Worm (Caenorhabditis elegans) whole organism, young adult: ENCODE measurements around the gene T28C6.11.

Source experiments
- B0035.1 ChIP-seq: sonication (generic microtip); optimal IDR thresholded peaks from 2 replicates; lab custom pipeline; 2016; ENCODE audit warnings: missing genetic modification characterization, mild to moderate bottlenecking, missing compliant biosample characterization, missing genotype, missing genetic modification reagents
- B0336.3 ChIP-seq: fragments of 200-800 bp; sonication (Bioruptor generic); IDR thresholded peaks from 2 replicates; pipeline ENCODE4 v1.3.6; 2022; ENCODE audit warnings: missing genetic modification characterization, missing compliant biosample characterization
- C06A6.2 ChIP-seq: fragments of 200-800 bp; sonication (Bioruptor generic); conservative IDR thresholded peaks from 2 replicates; pipeline ENCODE4 v1.3.6; 2022; ENCODE audit warnings: missing genetic modification characterization, missing compliant biosample characterization
- F49E8.2 ChIP-seq: sonication (generic microtip); optimal IDR thresholded peaks from 3 replicates; lab custom pipeline; 2017; ENCODE audit warnings: missing genetic modification characterization, mild to moderate bottlenecking, missing compliant biosample characterization, antibody characterized with exemption, moderate library complexity; ENCODE audit not compliant: insufficient read depth
- F55B11.4 ChIP-seq: sonication (generic microtip); optimal IDR thresholded peaks from 2 replicates; lab custom pipeline; 2016; ENCODE audit warnings: missing compliant biosample characterization, missing genetic modification characterization, borderline replicate concordance; ENCODE audit not compliant: insufficient read depth
- K11D2.4 ChIP-seq: fragments of 200-800 bp; sonication (Bioruptor generic); IDR thresholded peaks from 2 replicates; pipeline ENCODE4 v1.3.6; 2022; ENCODE audit warnings: missing genetic modification reagents, missing genetic modification characterization, missing compliant biosample characterization
- K12H6.12 ChIP-seq: fragments of 200-800 bp; sonication (Bioruptor generic); optimal IDR thresholded peaks from 2 replicates; lab custom pipeline; 2018; ENCODE audit warnings: mild to moderate bottlenecking, missing genetic modification characterization, missing compliant biosample characterization
- Y53F4B.3 ChIP-seq: fragments of 200-800 bp; sonication (Bioruptor generic); IDR thresholded peaks from 2 replicates; pipeline ENCODE4 v1.3.6; 2022; ENCODE audit warnings: missing genetic modification reagents, missing genetic modification characterization, missing compliant biosample characterization
- Y67H2A.10 ChIP-seq: fragments of 200-800 bp; sonication (Bioruptor generic); conservative IDR thresholded peaks from 2 replicates; pipeline ENCODE4 v1.3.6; 2022; ENCODE audit warnings: missing genetic modification reagents, missing genetic modification characterization, missing compliant biosample characterization
- Y79H2A.3 ChIP-seq: fragments of 200-800 bp; sonication (Bioruptor generic); conservative IDR thresholded peaks from 2 replicates; pipeline ENCODE4 v1.3.6; 2022; ENCODE audit warnings: missing genetic modification reagents, missing genetic modification characterization, missing compliant biosample characterization
- akir-1 ChIP-seq: fragments of 200-800 bp; sonication (Bioruptor generic); optimal IDR thresholded peaks from 2 replicates; lab custom pipeline; 2018; ENCODE audit warnings: mild to moderate bottlenecking, missing genetic modification characterization, moderate library complexity, missing compliant biosample characterization
- atf-7 ChIP-seq: sonication (generic microtip); optimal IDR thresholded peaks from 2 replicates; lab custom pipeline; 2017; ENCODE audit warnings: mild to moderate bottlenecking, missing genetic modification characterization, missing compliant biosample characterization
- athp-1 ChIP-seq: sonication (generic microtip); optimal IDR thresholded peaks from 2 replicates; lab custom pipeline; 2017; ENCODE audit warnings: mild to moderate bottlenecking, missing genetic modification characterization, missing compliant biosample characterization
- attf-5 ChIP-seq: fragments of 200-800 bp; sonication (Bioruptor generic); optimal IDR thresholded peaks from 2 replicates; lab custom pipeline; 2018; ENCODE audit warnings: mild to moderate bottlenecking, missing genetic modification characterization, missing compliant biosample characterization
- cebp-1 ChIP-seq, 2 experiments: fragments of 200-800 bp in 1 of 2; sonication (Bioruptor generic) in 1 of 2; sonication (generic microtip) in 1 of 2; IDR thresholded peaks in 1 of 2; optimal IDR thresholded peaks in 1 of 2; 2 replicates each; pipeline versions ENCODE4 v1.3.6 to Lab custom; 2017 to 2022; ENCODE audit warnings: missing compliant biosample characterization in 2 of 2, missing genetic modification characterization in 2 of 2, mild to moderate bottlenecking in 1 of 2, missing genetic modification reagents in 1 of 2, moderate library complexity in 1 of 2
- ceh-100 ChIP-seq: fragments of 200-800 bp; sonication (Bioruptor generic); IDR thresholded peaks from 2 replicates; pipeline ENCODE4 v1.3.6; 2022; ENCODE audit warnings: missing genetic modification reagents, missing genetic modification characterization, missing compliant biosample characterization
- dox-1 ChIP-seq: fragments of 200-800 bp; sonication (Bioruptor generic); IDR thresholded peaks from 2 replicates; pipeline ENCODE4 v1.3.6; 2022; ENCODE audit warnings: missing genetic modification reagents, missing genetic modification characterization, missing compliant biosample characterization
- dpff-1 ChIP-seq: sonication (generic microtip); optimal IDR thresholded peaks from 2 replicates; lab custom pipeline; 2017; ENCODE audit warnings: mild to moderate bottlenecking, missing genetic modification characterization, missing compliant biosample characterization
- dpl-1 ChIP-seq: fragments of 150-350 bp; optimal IDR thresholded peaks from 2 replicates; lab custom pipeline; 2014; ENCODE audit warnings: missing biosample characterization, missing genetic modification reagents, missing genetic modification characterization
- egl-44 ChIP-seq: fragments of 200-800 bp; sonication (Bioruptor generic); IDR thresholded peaks from 2 replicates; pipeline ENCODE4 v1.3.6; 2022; ENCODE audit warnings: missing genetic modification reagents, missing genetic modification characterization, missing compliant biosample characterization
- ekl-4 ChIP-seq: fragments of 200-800 bp; sonication (Bioruptor generic); IDR thresholded peaks from 2 replicates; pipeline ENCODE4 v1.3.6; 2022; ENCODE audit warnings: missing genetic modification reagents, missing genetic modification characterization, missing compliant biosample characterization
- ets-4 ChIP-seq: fragments of 200-800 bp; sonication (Bioruptor generic); optimal IDR thresholded peaks from 2 replicates; lab custom pipeline; 2018; ENCODE audit warnings: mild to moderate bottlenecking, missing genetic modification characterization, missing compliant biosample characterization
- fkh-3 ChIP-seq: sonication (generic microtip); optimal IDR thresholded peaks from 2 replicates; lab custom pipeline; 2016; ENCODE audit warnings: mild to moderate bottlenecking, missing genetic modification characterization, missing compliant biosample characterization
- gei-17 ChIP-seq: fragments of 200-800 bp; sonication (Bioruptor generic); optimal IDR thresholded peaks from 2 replicates; lab custom pipeline; 2018; ENCODE audit warnings: mild to moderate bottlenecking, missing genetic modification characterization, missing compliant biosample characterization
- him-1 ChIP-seq: sonication (generic microtip); optimal IDR thresholded peaks from 2 replicates; lab custom pipeline; 2016; ENCODE audit warnings: missing genotype, missing genetic modification reagents, missing genetic modification characterization, missing compliant biosample characterization
- hsf-1 ChIP-seq: fragments of 200-800 bp; sonication (Bioruptor generic); IDR thresholded peaks from 2 replicates; pipeline ENCODE4 v1.3.6; 2022; ENCODE audit warnings: missing genetic modification reagents, missing genetic modification characterization, missing compliant biosample characterization
- lag-1 ChIP-seq: fragments of 200-800 bp; sonication (Bioruptor generic); IDR thresholded peaks from 2 replicates; pipeline ENCODE4 v1.3.6; 2022; ENCODE audit warnings: missing genetic modification reagents, missing genetic modification characterization, missing compliant biosample characterization
- let-607 ChIP-seq, 2 experiments: fragments of 200-800 bp in 1 of 2; sonication (Bioruptor generic) in 1 of 2; sonication (generic microtip) in 1 of 2; optimal IDR thresholded peaks; 2 replicates each; lab custom pipeline; 2016 to 2018; ENCODE audit warnings: mild to moderate bottlenecking in 2 of 2, missing compliant biosample characterization in 2 of 2, missing genetic modification characterization in 2 of 2, moderate library complexity in 2 of 2, missing genotype in 1 of 2
- lir-1 ChIP-seq: fragments of 200-800 bp; sonication (Bioruptor generic); conservative IDR thresholded peaks from 2 replicates; pipeline ENCODE4 v1.3.6; 2022; ENCODE audit warnings: missing genetic modification reagents, missing genetic modification characterization, missing compliant biosample characterization
- madf-10 ChIP-seq: sonication (generic microtip); optimal IDR thresholded peaks from 2 replicates; lab custom pipeline; 2016; ENCODE audit warnings: mild to moderate bottlenecking, missing genetic modification characterization, missing compliant biosample characterization
- pha-4 ChIP-seq: fragments of 150-350 bp; sonication (generic microtip); optimal IDR thresholded peaks from 2 replicates; lab custom pipeline; 2014; ENCODE audit warnings: missing biosample characterization, missing genetic modification reagents, missing genetic modification characterization
- rcor-1 ChIP-seq: fragments of 200-800 bp; sonication (Bioruptor generic); IDR thresholded peaks from 2 replicates; pipeline ENCODE4 v1.3.6; 2022; ENCODE audit warnings: missing genetic modification reagents, missing genetic modification characterization, missing compliant biosample characterization
- rec-8 ChIP-seq, 2 experiments: sonication (generic microtip); optimal IDR thresholded peaks; 2 replicates each; lab custom pipeline; 2016; ENCODE audit warnings: mild to moderate bottlenecking in 2 of 2, missing genetic modification characterization in 2 of 2, missing genetic modification reagents in 2 of 2, missing genotype in 2 of 2, missing biosample characterization in 1 of 2, missing compliant biosample characterization in 1 of 2, moderate library complexity in 1 of 2
- snpc-1.1 ChIP-seq: sonication (generic microtip); optimal IDR thresholded peaks from 2 replicates; lab custom pipeline; 2017; ENCODE audit warnings: missing genetic modification characterization, mild to moderate bottlenecking, missing compliant biosample characterization, antibody characterized with exemption, moderate library complexity, missing genotype, missing genetic modification reagents; ENCODE audit not compliant: insufficient read depth
- snpc-1.3 ChIP-seq: sonication (generic microtip); optimal IDR thresholded peaks from 2 replicates; lab custom pipeline; 2017; ENCODE audit warnings: missing genetic modification characterization, mild to moderate bottlenecking, missing compliant biosample characterization, antibody characterized with exemption, moderate library complexity, missing genotype, missing genetic modification reagents; ENCODE audit not compliant: insufficient read depth
- snpc-3.4 ChIP-seq: sonication (generic microtip); optimal IDR thresholded peaks from 2 replicates; lab custom pipeline; 2017; ENCODE audit warnings: missing genetic modification characterization, mild to moderate bottlenecking, missing compliant biosample characterization, antibody characterized with exemption, moderate library complexity, missing genotype, missing genetic modification reagents
- sptf-2 ChIP-seq: fragments of 200-800 bp; sonication (Bioruptor generic); optimal IDR thresholded peaks from 2 replicates; lab custom pipeline; 2018; ENCODE audit warnings: mild to moderate bottlenecking, missing genetic modification characterization, missing compliant biosample characterization
- ztf-18 ChIP-seq: sonication (generic microtip); optimal IDR thresholded peaks from 2 replicates; lab custom pipeline; 2016; ENCODE audit warnings: missing genotype, mild to moderate bottlenecking, missing genetic modification characterization, missing compliant biosample characterization
- ztf-22 ChIP-seq: fragments of 200-800 bp; sonication (Bioruptor generic); optimal IDR thresholded peaks from 2 replicates; lab custom pipeline; 2018; ENCODE audit warnings: mild to moderate bottlenecking, missing genetic modification characterization, moderate library complexity, missing compliant biosample characterization
- ztf-6 ChIP-seq: fragments of 200-800 bp; sonication (Bioruptor generic); IDR thresholded peaks from 2 replicates; pipeline ENCODE4 v1.3.6; 2022; ENCODE audit warnings: missing genetic modification reagents, missing genetic modification characterization, missing compliant biosample characterization

The T28C6.11 gene

ce11 chrIV:8866092-8866491 lies 26.0 kb upstream of the T28C6.11 start (continued):
- TF ChIP-seq dpff-1 (tag; lab: Kevin White, UChicago), result no peak
- no peak for TF ChIP-seq ceh-100 (GFP tag; lab: Robert Waterston, UW)
- TF ChIP-seq dpl-1 (GFP tag; lab: Kevin White, UChicago), result no peak
- TF ChIP-seq B0035.1 (tag; lab: Kevin White, UChicago), result no peak
- TF ChIP-seq dox-1, result peak; percentile 90
- peak; percentile 45 for TF ChIP-seq K12H6.12 (tag; lab: Kevin White, UChicago)
- peak; percentile 23 for TF ChIP-seq madf-10 (tag; lab: Kevin White, UChicago)
- no peak for TF ChIP-seq egl-44 (GFP tag; lab: Robert Waterston, UW)
- TF ChIP-seq Y53F4B.3 (GFP tag; lab: Robert Waterston, UW), result no peak
- TF ChIP-seq cebp-1 (GFP tag; IDR thresholded peaks at IDR 0.05; lab: Robert Waterston, UW), result peak; percentile 55; the same call in 1 of the 2 replicates
- TF ChIP-seq cebp-1 (tag; optimal IDR thresholded peaks at IDR 0.05; lab: Kevin White, UChicago), result peak; percentile 91
- peak; percentile 16 for TF ChIP-seq athp-1 (tag; lab: Kevin White, UChicago)
- TF ChIP-seq akir-1 (GFP tag; lab: Kevin White, UChicago), result no peak
- no peak for TF ChIP-seq sptf-2
- TF ChIP-seq ztf-18 (tag; lab: Kevin White, UChicago), result peak; percentile 53
- TF ChIP-seq snpc-1.1 (tag; lab: Kevin White, UChicago), result no peak
- TF ChIP-seq C06A6.2, result no peak
- TF ChIP-seq rcor-1 (GFP tag; lab: Robert Waterston, UW), result no peak
- TF ChIP-seq hsf-1, result no peak
- peak; percentile 33 for TF ChIP-seq snpc-1.3 (tag; lab: Kevin White, UChicago)
- no peak for TF ChIP-seq ekl-4
- TF ChIP-seq Y79H2A.3 (GFP tag; lab: Robert Waterston, UW), result no peak
- TF ChIP-seq gei-17 (GFP tag; lab: Kevin White, UChicago), result no peak
- TF ChIP-seq him-1, result no peak
- peak; percentile 74 to 90 for TF ChIP-seq let-607 (tag; optimal IDR thresholded peaks at IDR 0.05; lab: Kevin White, UChicago)
- peak; percentile 17 for TF ChIP-seq atf-7 (tag; lab: Kevin White, UChicago)
- TF ChIP-seq B0336.3 (GFP tag; lab: Robert Waterston, UW), result peak; percentile 55
- peak; percentile 63 for TF ChIP-seq attf-5 (GFP tag; lab: Kevin White, UChicago)

- TF ChIP-seq snpc-3.4, result no peak
- TF ChIP-seq lir-1, result no peak
- TF ChIP-seq athp-1 (tag; lab: Kevin White, UChicago), result no peak
- TF ChIP-seq ekl-4, result no peak
- TF ChIP-seq pha-4 (tag; lab: Kevin White, UChicago), result peak; percentile 10
- no peak for TF ChIP-seq F55B11.4 (tag; lab: Kevin White, UChicago)
- no peak for TF ChIP-seq Y67H2A.10 (GFP tag; lab: Robert Waterston, UW)
- no peak for TF ChIP-seq gei-17 (GFP tag; lab: Kevin White, UChicago)
- no peak for TF ChIP-seq snpc-1.1 (tag; lab: Kevin White, UChicago)
Observed at ce11 chrIV:8865343-8865742, 25.3 kb upstream of the T28C6.11 start, which contains the start of gene C09G9.1. Gene C09G9.1, minus strand, starts transcription at chrIV:8865485.

ce11 chrIV:8864672-8865071 lies 24.6 kb upstream of the T28C6.11 start:
- TF ChIP-seq F49E8.2 (tag; lab: Kevin White, UChicago) (no peak), dpff-1 (tag; lab: Kevin White, UChicago) (no peak), ztf-22 (GFP tag; lab: Kevin White, UChicago) (no peak), ets-4 (GFP tag; lab: Kevin White, UChicago) (no peak), ztf-6 (GFP tag; lab: Robert Waterston, UW) (no peak), K11D2.4 (GFP tag; lab: Robert Waterston, UW) (no peak), lag-1 (GFP tag; lab: Robert Waterston, UW) (no peak), fkh-3 (tag; lab: Kevin White, UChicago) (no peak), snpc-1.3 (tag; lab: Kevin White, UChicago) (no peak), rec-8 (tag; optimal IDR thresholded peaks at IDR 0.05; lab: Kevin White, UChicago) (no peak), athp-1 (tag; lab: Kevin White, UChicago) (no peak)
